Worm (Caenorhabditis elegans): ENCODE data around the gene sop-2.
"Not testable (repeated sequence)": the region's sequence is repeated elsewhere in the genome, so short reads cannot be mapped to it uniquely, and the experiment has no call there.

The sop-2 gene

DNA sequence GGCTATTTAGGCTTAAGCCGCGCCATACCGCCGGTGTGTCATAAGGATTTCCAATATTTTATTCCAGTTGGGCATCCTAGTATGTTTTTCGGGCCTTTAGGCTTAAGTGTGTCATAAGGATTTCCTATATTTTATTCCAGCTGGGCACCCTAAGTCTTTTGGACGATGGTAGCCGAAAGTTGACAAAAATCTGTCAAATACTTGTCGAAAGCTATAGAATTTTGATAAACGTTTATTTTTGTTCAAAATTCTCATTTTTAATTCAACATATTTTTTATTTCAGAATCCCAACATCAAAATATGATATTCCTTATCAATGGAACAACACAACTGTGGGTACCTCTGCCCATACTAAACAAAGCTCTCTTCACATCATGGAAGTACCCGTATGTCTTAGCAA lies 21.2 kb upstream of the sop-2 start, which contains the start of gene sre-49:
TSS of gene sre-49 (plus strand) at position 301 of the 400 bp plus-strand sequence.
- not testable (repeated sequence) for TF ChIP-seq ets-7 (tag; optimal IDR thresholded peaks at IDR 0.05); scrt-1 (GFP tag; IDR thresholded peaks at IDR 0.05); ceh-13 (GFP tag; optimal IDR thresholded peaks at IDR 0.05)

DNA sequence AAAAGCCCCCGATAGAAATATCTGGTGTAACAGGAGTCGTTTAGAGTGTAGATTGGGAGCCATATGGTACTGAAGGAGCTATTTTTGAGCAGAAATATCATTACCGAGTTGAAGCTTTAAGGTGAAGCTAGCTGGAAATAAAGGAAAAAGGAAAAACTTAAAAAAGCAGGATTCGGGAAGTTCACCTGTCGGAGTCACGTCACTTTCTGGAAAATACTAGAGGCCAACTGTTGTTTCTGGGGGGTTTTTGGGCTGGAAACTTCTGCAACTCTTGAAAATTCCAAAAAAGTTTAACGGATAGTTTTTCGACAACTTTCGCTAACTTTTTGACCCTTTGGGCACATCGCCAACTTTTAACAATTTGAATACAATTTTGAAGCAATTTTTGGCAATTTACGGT lies 16.4 kb upstream of the sop-2 start, which contains the start of gene sre-53:
TSS of gene sre-53 (minus strand) at position 101 of the 400 bp plus-strand sequence.
- TF ChIP-seq hnd-1 (tag; optimal IDR thresholded peaks at IDR 0.05) = no peak
- no peak for TF ChIP-seq tbx-11 (GFP tag; IDR thresholded peaks at IDR 0.05)
- no peak for TF ChIP-seq ama-1 (optimal IDR thresholded peaks at IDR 0.05)
- TF ChIP-seq flt-1 (GFP tag; IDR thresholded peaks at IDR 0.05) = no peak
- TF ChIP-seq hmg-4 (GFP tag; optimal IDR thresholded peaks at IDR 0.05) = no peak
- TF ChIP-seq sea-1 (GFP tag; conservative IDR thresholded peaks at IDR 0.05) = no peak
- TF ChIP-seq ets-7 (tag; optimal IDR thresholded peaks at IDR 0.05) = no peak
- no peak for TF ChIP-seq B0310.2 (tag; optimal IDR thresholded peaks at IDR 0.05)
- no peak for TF ChIP-seq pes-1 (GFP tag; IDR thresholded peaks at IDR 0.05)
- no peak for TF ChIP-seq ceh-13 (GFP tag; optimal IDR thresholded peaks at IDR 0.05)
- no peak for TF ChIP-seq tbx-37 (GFP tag; conservative IDR thresholded peaks at IDR 0.05)
- no peak for TF ChIP-seq F13C5.2 (tag; optimal IDR thresholded peaks at IDR 0.05)
- TF ChIP-seq hmbx-1 (tag; optimal IDR thresholded peaks at IDR 0.05) = no peak
- TF ChIP-seq tra-4 (tag; optimal IDR thresholded peaks at IDR 0.05) = no peak

DNA sequence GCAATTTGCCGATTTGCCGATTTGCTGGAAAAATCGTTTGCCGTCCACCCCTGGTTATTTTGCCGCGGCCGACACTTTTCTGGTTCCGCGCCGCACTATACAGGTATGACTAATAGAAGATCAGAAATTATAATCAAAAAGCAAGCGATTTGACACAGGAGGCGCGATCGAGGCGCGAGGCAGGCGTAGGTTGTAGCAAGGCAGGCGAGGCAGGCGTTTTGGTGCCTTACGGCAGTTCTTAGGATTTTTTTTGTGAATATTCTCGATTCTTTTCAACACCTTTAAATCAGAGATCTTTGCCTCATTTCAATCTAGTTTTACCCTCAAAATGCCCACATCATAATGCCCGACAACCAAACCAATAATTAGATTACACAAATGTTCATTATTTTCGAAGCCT lies 15.6 kb upstream of the sop-2 start, which contains the start of gene sre-56:
TSS of gene sre-56 (plus strand) at position 301 of the 400 bp plus-strand sequence.
- TF ChIP-seq pes-1 (GFP tag; IDR thresholded peaks at IDR 0.05) = no peak
- TF ChIP-seq scrt-1 (GFP tag; IDR thresholded peaks at IDR 0.05) = no peak

DNA sequence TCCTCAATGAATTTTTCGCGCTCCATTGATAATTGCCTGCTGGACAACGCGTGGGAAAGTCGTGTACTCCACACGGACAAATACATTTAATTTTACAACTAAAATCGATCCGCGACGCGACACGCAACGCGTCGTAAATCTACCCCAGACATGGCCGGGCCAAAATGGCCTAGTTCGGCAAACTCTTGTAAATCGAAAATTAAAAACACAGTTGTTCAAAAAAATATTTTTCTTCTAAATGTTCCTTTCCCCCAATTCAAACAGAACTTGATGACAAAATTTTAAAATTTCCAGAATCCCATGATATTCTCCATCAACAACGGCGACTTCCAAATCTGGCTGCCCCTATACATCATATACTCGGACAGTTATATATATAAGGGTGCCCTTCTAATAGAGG lies 10.8 kb upstream of the sop-2 start, which contains the start of gene sre-55:
TSS of gene sre-55 (plus strand) at position 301 of the 400 bp plus-strand sequence.
- no peak for TF ChIP-seq sea-1 (GFP tag; conservative IDR thresholded peaks at IDR 0.05)
- no peak for TF ChIP-seq tbx-11 (GFP tag; IDR thresholded peaks at IDR 0.05)
- TF ChIP-seq flt-1 (GFP tag; IDR thresholded peaks at IDR 0.05) = no peak
- no peak for TF ChIP-seq scrt-1 (GFP tag; IDR thresholded peaks at IDR 0.05)
- TF ChIP-seq B0310.2 (tag; optimal IDR thresholded peaks at IDR 0.05) = no peak
- TF ChIP-seq hmg-4 (GFP tag; optimal IDR thresholded peaks at IDR 0.05) = no peak
- TF ChIP-seq ceh-13 (GFP tag; optimal IDR thresholded peaks at IDR 0.05) = no peak
- TF ChIP-seq aly-1 (tag; optimal IDR thresholded peaks at IDR 0.05) = no peak
- no peak for TF ChIP-seq tra-4 (tag; optimal IDR thresholded peaks at IDR 0.05)
- TF ChIP-seq F13C5.2 (tag; optimal IDR thresholded peaks at IDR 0.05) = no peak
- no peak for TF ChIP-seq ceh-36 (tag; optimal IDR thresholded peaks at IDR 0.05)
- no peak for TF ChIP-seq pes-1 (GFP tag; IDR thresholded peaks at IDR 0.05)
- TF ChIP-seq hmbx-1 (tag; optimal IDR thresholded peaks at IDR 0.05) = no peak
- no peak for TF ChIP-seq ets-7 (tag; optimal IDR thresholded peaks at IDR 0.05)

DNA sequence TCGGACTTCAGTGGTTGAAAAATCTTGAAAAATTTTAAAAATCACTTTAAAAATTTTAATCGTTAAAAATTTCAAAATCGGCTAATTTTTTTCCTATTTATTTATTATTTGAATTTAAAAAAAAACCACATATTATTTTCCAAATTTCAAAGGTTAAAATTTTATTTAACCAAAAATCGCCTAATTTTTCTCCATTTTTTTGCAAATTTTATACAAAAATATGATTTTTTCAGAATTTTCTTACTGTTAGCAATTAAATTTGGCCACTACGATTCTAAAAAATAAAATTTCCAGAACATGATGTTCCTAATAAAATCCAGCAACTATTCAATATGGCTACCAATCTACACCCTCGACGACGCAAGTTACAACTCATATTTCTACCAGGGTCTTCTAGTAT lies 7.1 kb upstream of the sop-2 start, which contains the start of gene sre-54:
TSS of gene sre-54 (plus strand) at position 301 of the 400 bp plus-strand sequence.
- TF ChIP-seq tbx-11 (GFP tag; IDR thresholded peaks at IDR 0.05) (no peak), ama-1 (optimal IDR thresholded peaks at IDR 0.05) (no peak), pes-1 (GFP tag; IDR thresholded peaks at IDR 0.05) (no peak), B0310.2 (tag; optimal IDR thresholded peaks at IDR 0.05) (no peak), ets-7 (tag; optimal IDR thresholded peaks at IDR 0.05) (no peak), hnd-1 (tag; optimal IDR thresholded peaks at IDR 0.05) (no peak), hmbx-1 (tag; optimal IDR thresholded peaks at IDR 0.05) (no peak), flt-1 (GFP tag; IDR thresholded peaks at IDR 0.05) (no peak), aly-1 (tag; optimal IDR thresholded peaks at IDR 0.05) (no peak), ceh-13 (GFP tag; optimal IDR thresholded peaks at IDR 0.05) (no peak), sea-1 (GFP tag; conservative IDR thresholded peaks at IDR 0.05) (no peak), scrt-1 (GFP tag; IDR thresholded peaks at IDR 0.05) (no peak), hmg-4 (GFP tag; optimal IDR thresholded peaks at IDR 0.05) (no peak)

DNA sequence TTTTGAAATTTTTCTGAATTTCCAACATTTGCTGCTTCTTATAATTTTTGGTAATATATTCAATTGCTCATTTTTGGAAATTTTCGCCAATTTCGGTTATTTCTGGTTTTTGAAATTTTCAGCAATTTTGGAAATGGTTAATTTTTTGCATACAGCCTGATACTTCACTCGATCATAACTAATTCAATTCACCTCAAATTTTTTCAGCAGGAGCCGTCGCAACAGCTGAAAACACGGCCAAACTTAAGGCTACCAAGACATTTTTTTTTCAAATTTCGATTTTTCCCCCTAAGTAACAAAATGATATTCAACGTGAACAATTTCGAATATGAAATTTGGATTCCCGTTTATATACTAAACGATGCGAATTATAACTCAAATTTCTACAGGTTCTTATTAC lies 4.3 kb upstream of the sop-2 start, which contains the start of gene sre-52:
TSS of gene sre-52 (plus strand) at position 301 of the 400 bp plus-strand sequence.
- TF ChIP-seq ets-7 (tag; optimal IDR thresholded peaks at IDR 0.05) = no peak
- TF ChIP-seq hnd-1 (tag; optimal IDR thresholded peaks at IDR 0.05) = no peak
- TF ChIP-seq aly-1 (tag; optimal IDR thresholded peaks at IDR 0.05) = no peak
- TF ChIP-seq tra-4 (tag; optimal IDR thresholded peaks at IDR 0.05) = no peak
- no peak for TF ChIP-seq ama-1 (optimal IDR thresholded peaks at IDR 0.05)
- TF ChIP-seq hmbx-1 (tag; optimal IDR thresholded peaks at IDR 0.05) = no peak
- no peak for TF ChIP-seq F13C5.2 (tag; optimal IDR thresholded peaks at IDR 0.05)
- TF ChIP-seq flt-1 (GFP tag; IDR thresholded peaks at IDR 0.05) = no peak
- TF ChIP-seq hmg-4 (GFP tag; optimal IDR thresholded peaks at IDR 0.05) = no peak
- TF ChIP-seq tbx-37 (GFP tag; conservative IDR thresholded peaks at IDR 0.05) = no peak
- no peak for TF ChIP-seq ceh-36 (tag; optimal IDR thresholded peaks at IDR 0.05)
- no peak for TF ChIP-seq ceh-13 (GFP tag; optimal IDR thresholded peaks at IDR 0.05)
- TF ChIP-seq sea-1 (GFP tag; conservative IDR thresholded peaks at IDR 0.05) = no peak
- TF ChIP-seq B0310.2 (tag; optimal IDR thresholded peaks at IDR 0.05) = no peak
- TF ChIP-seq pes-1 (GFP tag; IDR thresholded peaks at IDR 0.05) = no peak
- TF ChIP-seq scrt-1 (GFP tag; IDR thresholded peaks at IDR 0.05) = no peak
- TF ChIP-seq tbx-11 (GFP tag; IDR thresholded peaks at IDR 0.05) = no peak

DNA sequence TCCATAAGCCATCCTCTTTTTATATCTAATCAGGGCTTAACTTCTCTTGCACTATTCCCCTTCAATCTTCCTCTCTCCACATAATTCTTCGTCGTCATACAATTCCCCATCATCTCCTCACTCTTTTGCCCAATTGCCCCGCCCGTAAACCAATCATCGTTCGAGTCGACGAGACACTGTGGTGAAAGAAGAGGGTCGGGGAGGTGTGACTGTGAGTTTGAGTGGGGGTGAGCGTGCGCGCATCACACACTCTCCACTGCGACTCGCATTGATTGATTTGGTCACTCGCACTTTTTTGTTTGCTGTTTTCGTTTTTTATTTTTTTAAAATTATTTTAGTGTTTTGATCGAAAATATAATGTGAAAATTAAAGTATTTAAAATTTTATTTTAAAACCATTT lies 592 bp upstream of the sop-2 start:
- TF ChIP-seq F13C5.2 (tag; optimal IDR thresholded peaks at IDR 0.05) (peak; percentile 7), ets-7 (tag; optimal IDR thresholded peaks at IDR 0.05) (no peak), tra-4 (tag; optimal IDR thresholded peaks at IDR 0.05) (no peak), sea-1 (GFP tag; conservative IDR thresholded peaks at IDR 0.05) (0 out of 2 replicates have a peak, but pooled peaks have one; percentile 34), hmbx-1 (tag; optimal IDR thresholded peaks at IDR 0.05) (no peak), tbx-11 (GFP tag; IDR thresholded peaks at IDR 0.05) (no peak), hmg-4 (GFP tag; optimal IDR thresholded peaks at IDR 0.05) (no peak), scrt-1 (GFP tag; IDR thresholded peaks at IDR 0.05) (no peak), ama-1 (optimal IDR thresholded peaks at IDR 0.05) (no peak), ceh-13 (GFP tag; optimal IDR thresholded peaks at IDR 0.05) (no peak)
